Fruit fly (Drosophila melanogaster) Kc167 (cell line): ENCODE results near the gene Nhe3.

Experiments
- Myc ChIP-seq: fragments of >200 bp; optimal IDR thresholded peaks from 2 replicates; lab custom pipeline; 2017; ENCODE audit warnings: missing external identifiers
- Sin3A ChIP-seq: fragments of >200 bp; optimal IDR thresholded peaks from 2 replicates; lab custom pipeline; 2018; ENCODE audit warnings: missing external identifiers
- h ChIP-seq: fragments of >200 bp; optimal IDR thresholded peaks from 3 replicates; lab custom pipeline; 2018; ENCODE audit warnings: missing external identifiers
- insv ChIP-seq: fragments of >200 bp; optimal IDR thresholded peaks from 3 replicates; lab custom pipeline; 2018; ENCODE audit warnings: missing external identifiers
- psq ChIP-seq: fragments of >200 bp; optimal IDR thresholded peaks from 2 replicates; lab custom pipeline; 2017; ENCODE audit warnings: missing external identifiers
- ttk ChIP-seq: sonication (Bioruptor generic); optimal IDR thresholded peaks from 2 replicates; lab custom pipeline; 2017; ENCODE audit warnings: missing external identifiers

Nhe3 gene

DNA sequence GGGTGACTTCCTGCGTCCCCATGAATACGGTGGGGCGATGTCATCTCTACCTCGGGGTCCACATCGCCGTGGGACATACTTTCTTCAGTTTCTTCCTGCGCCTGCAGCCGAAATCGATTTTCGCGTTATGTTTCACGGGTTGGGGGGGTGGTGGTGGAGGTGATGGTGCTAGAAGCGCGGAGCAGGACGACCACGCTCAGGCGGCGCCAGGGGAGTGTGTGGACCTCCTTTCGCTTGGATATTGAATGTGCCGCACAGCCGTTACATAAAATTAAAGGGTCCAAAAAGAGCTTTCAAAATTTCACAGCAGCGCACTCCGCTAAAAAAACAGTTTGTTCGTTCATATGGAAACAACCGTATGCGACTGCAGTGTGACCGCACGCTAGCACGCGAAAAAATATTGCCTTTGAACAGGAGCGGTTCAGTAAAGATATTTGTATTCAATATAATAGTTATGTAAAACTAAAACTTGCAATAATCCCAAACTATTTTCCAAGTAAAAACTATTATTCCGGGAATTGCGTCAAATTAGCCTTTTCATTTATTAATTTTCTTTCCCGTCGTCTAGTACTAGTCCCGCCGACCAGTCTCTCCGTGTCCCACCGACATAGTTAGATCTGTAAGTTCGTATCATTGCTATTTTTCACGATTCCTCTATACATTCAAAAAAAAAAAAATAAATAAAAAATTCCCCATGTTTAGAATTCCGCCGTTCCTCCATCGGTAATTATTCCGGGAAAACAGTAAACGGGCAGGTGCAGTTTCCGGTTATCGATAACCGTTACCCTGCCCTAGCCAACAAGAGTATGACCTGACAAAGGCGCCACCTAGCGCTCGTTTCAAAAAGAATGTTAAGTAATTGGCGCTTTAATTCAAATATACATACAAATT lies at the start of gene Nhe3:
Gene Nhe3, minus strand, starts transcription at position 373 of the 891 bp plus-strand sequence.
- TF ChIP-seq Myc (lab: Kevin White, UChicago) = no peak
- TF ChIP-seq h = no peak
- no peak for TF ChIP-seq ttk
- no peak for TF ChIP-seq insv (lab: Kevin White, UChicago)
- no peak for TF ChIP-seq psq (lab: Kevin White, UChicago)
- TF ChIP-seq Sin3A = no peak

DNA sequence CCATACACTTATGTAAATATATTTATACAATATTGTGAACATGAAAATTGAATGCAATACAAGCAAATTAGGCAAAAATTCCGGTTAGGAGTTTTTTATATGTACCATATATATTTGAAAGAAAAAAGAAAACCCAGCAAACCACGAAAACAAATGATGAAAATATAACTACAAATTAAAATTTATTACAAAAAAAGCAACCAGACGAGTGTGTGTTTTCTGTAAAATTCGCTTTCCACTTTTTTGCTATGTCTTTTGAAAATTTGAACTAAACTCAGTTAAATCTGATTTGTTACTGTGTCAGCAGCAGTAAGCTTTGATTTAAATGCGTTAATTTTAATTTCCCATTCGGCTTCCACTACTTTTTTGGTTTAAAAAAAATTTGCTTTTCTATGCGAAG lies 48.4 kb upstream of the Nhe3 start, which contains the start of gene TTLL3B:
Gene TTLL3B, plus strand, starts transcription at position 301 of the 400 bp plus-strand sequence.
- no peak for TF ChIP-seq ttk
- no peak for TF ChIP-seq insv (lab: Kevin White, UChicago)
- no peak for TF ChIP-seq Sin3A
- TF ChIP-seq h = no peak
- TF ChIP-seq Myc (lab: Kevin White, UChicago) = no peak
- TF ChIP-seq psq (lab: Kevin White, UChicago) = no peak

DNA sequence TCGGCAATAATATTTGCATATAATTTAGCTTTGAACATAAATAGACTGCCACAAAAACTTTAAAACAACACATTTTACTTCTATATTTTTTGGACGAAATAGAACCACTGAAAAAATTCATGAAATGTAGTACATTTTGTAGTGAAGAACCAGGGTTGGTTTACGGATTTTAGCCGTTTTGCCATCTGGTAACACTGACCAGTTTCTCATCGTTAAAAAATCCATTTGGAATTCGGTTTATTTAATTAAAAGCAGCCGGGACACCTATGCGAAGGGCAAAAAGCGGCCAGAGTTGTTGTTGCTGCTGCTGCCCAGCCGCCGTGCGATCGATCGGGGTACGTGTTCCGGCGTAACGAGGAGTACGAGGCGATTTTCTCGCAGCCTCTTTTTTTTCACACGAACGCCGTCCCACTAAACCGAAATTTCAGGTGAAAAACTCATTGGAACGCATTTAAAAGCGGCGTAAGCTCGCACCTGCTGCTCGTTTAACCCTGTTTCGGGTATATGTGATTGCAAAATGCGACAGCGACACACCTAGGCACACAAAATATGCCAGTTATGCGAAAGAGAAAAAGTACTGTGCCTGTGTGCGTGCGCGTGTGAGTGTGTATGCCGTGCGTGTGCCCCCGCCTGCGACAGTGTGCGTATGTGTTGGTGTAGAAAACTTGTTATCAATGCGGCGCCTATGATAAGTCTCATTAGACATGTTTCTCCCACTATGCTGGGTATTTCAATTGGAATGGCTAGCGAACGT lies 39.8 kb upstream of the Nhe3 start, which contains the start of gene Liprin-alpha:
Gene Liprin-alpha, plus strand, starts transcription at position 154 of the 754 bp plus-strand sequence.
- TF ChIP-seq Sin3A (no peak), psq (lab: Kevin White, UChicago) (no peak), Myc (lab: Kevin White, UChicago) (no peak), ttk (no peak), h (no peak), insv (lab: Kevin White, UChicago) (no peak)

- TF ChIP-seq Myc (lab: Kevin White, UChicago) (no peak), ttk (no peak), h (no peak), psq (lab: Kevin White, UChicago) (no peak), insv (lab: Kevin White, UChicago) (no peak), Sin3A (no peak)
Observed at dm6 chr2L:6722822-6723749, 38.9 kb upstream of the Nhe3 start, which contains the start of gene homer. Gene homer, minus strand, starts transcription at chr2L:6723359.

DNA sequence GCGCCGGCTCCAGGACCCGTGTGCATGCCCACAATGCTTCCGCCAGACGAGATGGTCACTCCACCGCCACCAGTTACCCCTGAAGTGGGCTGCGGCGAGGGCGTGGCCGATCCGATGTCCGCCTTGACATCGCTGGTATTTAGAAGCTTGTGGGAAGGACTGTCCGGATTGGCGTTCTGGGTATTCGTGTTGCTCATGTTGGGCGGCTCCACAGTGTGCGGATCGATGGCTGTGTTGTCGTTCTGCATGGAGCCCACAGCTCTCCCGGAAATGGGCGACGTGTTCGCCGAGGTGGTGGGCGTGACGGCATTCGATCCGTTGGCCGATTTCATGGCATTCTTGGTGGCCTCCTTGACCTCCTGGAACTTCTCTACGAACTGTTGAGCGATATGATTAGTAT lies 37.5 kb upstream of the Nhe3 start:
- TF ChIP-seq insv (lab: Kevin White, UChicago) = no peak
- TF ChIP-seq psq (lab: Kevin White, UChicago) = no peak
- no peak for TF ChIP-seq ttk
- TF ChIP-seq Sin3A = no peak
- TF ChIP-seq h = no peak
- no peak for TF ChIP-seq Myc (lab: Kevin White, UChicago)

- TF ChIP-seq ttk (no peak), Sin3A (no peak), psq (lab: Kevin White, UChicago) (no peak), h (no peak), insv (lab: Kevin White, UChicago) (no peak), Myc (lab: Kevin White, UChicago) (no peak)
Observed at dm6 chr2L:6717460-6717859, 33.3 kb upstream of the Nhe3 start, which contains the start of gene Aatf. Gene Aatf, plus strand, starts transcription at chr2L:6717625.

DNA sequence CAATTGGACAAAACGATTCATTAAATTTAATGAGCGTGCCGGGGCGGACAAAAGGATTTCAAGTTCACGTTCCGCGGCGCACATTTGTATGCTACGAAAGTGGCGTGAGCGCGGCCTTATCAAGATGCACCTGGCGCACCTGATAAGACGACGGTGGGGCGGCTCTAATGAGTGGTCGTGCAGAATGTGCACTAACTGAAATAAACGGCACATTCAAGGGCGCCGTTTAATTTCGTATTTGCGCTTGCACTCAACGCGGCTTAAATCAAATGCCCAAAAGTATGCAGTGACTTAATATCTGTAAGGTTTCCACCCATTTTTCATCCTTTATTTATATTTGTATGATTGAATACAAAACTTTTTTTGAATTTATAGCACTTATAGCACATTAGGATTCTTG lies 32.8 kb upstream of the Nhe3 start:
- TF ChIP-seq psq (lab: Kevin White, UChicago) (no peak), Sin3A (no peak)

- no peak for TF ChIP-seq h
- no peak for TF ChIP-seq ttk
- TF ChIP-seq psq (lab: Kevin White, UChicago) = no peak
- TF ChIP-seq Myc (lab: Kevin White, UChicago) = no peak
- no peak for TF ChIP-seq Sin3A
Observed at dm6 chr2L:6716182-6716770, 32.1 kb upstream of the Nhe3 start, which contains the start of gene AkhR. Gene AkhR, minus strand, starts transcription at chr2L:6716186.

DNA sequence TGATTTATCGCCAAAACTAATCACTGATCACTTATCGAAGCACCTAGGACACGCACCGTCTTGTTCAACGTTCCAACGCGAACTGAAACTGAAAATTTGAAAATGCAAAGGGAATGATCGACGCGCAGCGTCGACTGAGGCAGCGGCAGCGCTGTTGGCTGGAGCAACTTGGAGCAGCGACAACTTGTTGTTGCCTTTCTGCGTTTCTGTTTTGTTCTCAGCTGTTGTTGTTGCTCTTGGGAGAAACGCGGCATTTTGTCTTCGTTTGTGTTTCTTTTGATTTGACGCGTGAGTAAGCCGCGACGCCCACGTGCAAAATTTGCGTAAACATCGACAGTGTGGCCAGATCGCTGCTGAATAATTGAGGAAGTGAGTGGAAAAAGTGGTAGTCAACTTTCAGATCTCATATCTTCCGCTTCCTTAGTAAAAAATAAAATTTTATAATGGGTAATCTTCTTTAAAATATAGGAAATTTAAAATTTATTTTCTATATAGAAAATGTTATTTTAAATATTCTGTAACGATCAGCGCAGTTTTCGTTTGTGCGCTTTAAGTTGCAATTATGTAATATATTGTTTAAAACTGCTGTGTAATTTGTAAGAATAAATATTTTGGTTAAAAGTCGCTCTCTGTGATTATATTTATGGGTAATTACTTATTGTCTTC lies 25.0 kb upstream of the Nhe3 start, which contains the start of gene Tsp:
Gene Tsp, minus strand, starts transcription at position 90 of the 666 bp plus-strand sequence.
- TF ChIP-seq insv (lab: Kevin White, UChicago) (no peak), Sin3A (no peak), h (no peak), ttk (no peak), Myc (lab: Kevin White, UChicago) (no peak)

DNA sequence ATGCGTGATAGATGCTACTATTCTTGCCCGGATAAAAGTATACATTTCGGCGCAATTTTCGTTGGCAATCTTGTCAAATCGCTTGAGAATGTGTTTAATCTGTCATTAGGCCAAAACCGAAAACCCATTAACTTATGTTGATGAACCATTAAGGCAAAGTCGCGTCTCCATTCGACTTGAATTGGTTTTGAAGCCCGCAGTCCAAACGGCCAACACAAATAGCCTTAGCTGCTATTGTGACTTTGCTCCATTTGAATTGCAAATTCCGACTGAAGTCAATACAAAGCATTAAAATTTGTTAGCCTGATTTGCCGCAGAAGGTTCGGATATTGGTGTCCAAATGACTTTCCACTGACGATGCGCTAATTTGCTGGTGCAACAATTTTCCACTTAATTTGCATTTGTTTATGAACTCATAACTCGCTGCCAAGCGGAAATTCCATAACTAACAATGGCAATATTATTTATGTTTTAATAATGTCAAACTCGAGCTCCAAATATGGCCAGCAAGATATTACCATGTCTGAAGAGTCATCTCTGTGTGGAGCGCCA lies 22.3 kb upstream of the Nhe3 start:
- no peak for TF ChIP-seq Myc (lab: Kevin White, UChicago)
- TF ChIP-seq psq (lab: Kevin White, UChicago) = no peak
- no peak for TF ChIP-seq h
- no peak for TF ChIP-seq Sin3A
- no peak for TF ChIP-seq insv (lab: Kevin White, UChicago)
- no peak for TF ChIP-seq ttk
